Worm (Caenorhabditis elegans) whole organism, L1 larva: ENCODE data around the gene F22D3.4.

Experiments
- C16A3.4 ChIP-seq: fragments of 150-350 bp; optimal IDR thresholded peaks from 2 replicates; lab custom pipeline; 2014; ENCODE audit warnings: missing biosample characterization, missing genetic modification characterization
- Y116A8C.19 ChIP-seq: sonication (generic microtip); optimal IDR thresholded peaks from 2 replicates; lab custom pipeline; 2016; ENCODE audit warnings: missing compliant biosample characterization, missing genetic modification characterization, borderline replicate concordance
- aha-1 ChIP-seq: fragments of 150-350 bp; optimal IDR thresholded peaks from 2 replicates; lab custom pipeline; 2014; ENCODE audit warnings: missing biosample characterization, missing genetic modification characterization
- ama-1 ChIP-seq: fragments of 150-350 bp; optimal IDR thresholded peaks from 2 replicates; lab custom pipeline; 2014
- blmp-1 ChIP-seq: fragments of 150-350 bp; optimal IDR thresholded peaks from 2 replicates; lab custom pipeline; 2014; ENCODE audit warnings: missing biosample characterization, missing genetic modification characterization
- ceh-63 ChIP-seq: fragments of 200-800 bp; sonication (Bioruptor generic); optimal IDR thresholded peaks from 2 replicates; lab custom pipeline; 2018; ENCODE audit warnings: mild to moderate bottlenecking, missing genetic modification characterization, missing compliant biosample characterization
- ceh-8 ChIP-seq: fragments of 200-800 bp; sonication (Bioruptor generic); optimal IDR thresholded peaks from 2 replicates; lab custom pipeline; 2018; ENCODE audit warnings: mild to moderate bottlenecking, missing genetic modification characterization, moderate library complexity, missing compliant biosample characterization
- ceh-82 ChIP-seq, 3 experiments: fragments of 150-350 bp in 1 of 3; sonication (generic microtip) in 2 of 3; optimal IDR thresholded peaks; 2 replicates each; lab custom pipeline; 2014 to 2017; ENCODE audit warnings: missing biosample characterization in 3 of 3, missing genetic modification characterization in 3 of 3
- dpl-1 ChIP-seq, 3 experiments: fragments of 150-350 bp in 2 of 3; sonication (generic microtip) in 1 of 3; optimal IDR thresholded peaks; 2 replicates each; lab custom pipeline; 2014 to 2017; ENCODE audit warnings: missing biosample characterization in 3 of 3, missing genetic modification characterization in 3 of 3, missing genetic modification reagents in 3 of 3
- dsc-1 ChIP-seq: sonication (generic microtip); optimal IDR thresholded peaks from 2 replicates; lab custom pipeline; 2016; ENCODE audit warnings: mild to moderate bottlenecking, missing genetic modification characterization, missing compliant biosample characterization
- efl-1 ChIP-seq, 4 experiments: fragments of 150-350 bp; optimal IDR thresholded peaks in 3 of 4; peaks in 1 of 4; 1 replicate in 1 of 4; 2 replicates in 3 of 4; lab custom pipeline; 2014; ENCODE audit warnings: missing biosample characterization in 2 of 4, missing genetic modification characterization in 2 of 4, missing genetic modification reagents in 2 of 4
- elt-2 ChIP-seq: sonication (generic microtip); optimal IDR thresholded peaks from 2 replicates; lab custom pipeline; 2016; ENCODE audit warnings: missing genetic modification characterization, mild to moderate bottlenecking, inconsistent platforms, missing compliant biosample characterization, missing genetic modification reagents
- elt-3 ChIP-seq, 6 experiments: fragments of 150-350 bp in 1 of 6; sonication (generic microtip); optimal IDR thresholded peaks; 2 replicates each; lab custom pipeline; 2017 to 2018; ENCODE audit warnings: missing biosample characterization in 6 of 6, missing genetic modification characterization in 6 of 6, inconsistent platforms in 1 of 6
- fkh-10 ChIP-seq: sonication (generic microtip); optimal IDR thresholded peaks from 2 replicates; lab custom pipeline; 2017; ENCODE audit warnings: missing biosample characterization, missing genetic modification reagents, missing genetic modification characterization
- grh-1 ChIP-seq: fragments of 200-800 bp; sonication (Bioruptor generic); IDR thresholded peaks from 2 replicates; pipeline ENCODE4 v1.3.6; 2022; ENCODE audit warnings: missing genetic modification reagents, missing genetic modification characterization, missing compliant biosample characterization
- hlh-17 ChIP-seq: fragments of 200-800 bp; sonication (Bioruptor generic); optimal IDR thresholded peaks from 2 replicates; lab custom pipeline; 2018; ENCODE audit warnings: missing genetic modification characterization, mild to moderate bottlenecking, missing compliant biosample characterization, moderate library complexity, borderline replicate concordance
- irx-1 ChIP-seq: sonication (generic microtip); optimal IDR thresholded peaks from 2 replicates; lab custom pipeline; 2016; ENCODE audit warnings: missing genetic modification characterization, missing compliant biosample characterization
- isw-1 ChIP-seq: fragments of 200-800 bp; sonication (Bioruptor generic); IDR thresholded peaks from 2 replicates; pipeline ENCODE4 v1.3.6; 2022; ENCODE audit warnings: missing genetic modification characterization, missing compliant biosample characterization
- lin-13 ChIP-seq: fragments of 150-350 bp; optimal IDR thresholded peaks from 2 replicates; lab custom pipeline; 2014; ENCODE audit warnings: missing biosample characterization, missing genetic modification reagents, missing genetic modification characterization
- lin-14 ChIP-seq: fragments of 200-800 bp; sonication (Bioruptor generic); optimal IDR thresholded peaks from 2 replicates; lab custom pipeline; 2018; ENCODE audit warnings: mild to moderate bottlenecking, missing genetic modification characterization, moderate library complexity, missing compliant biosample characterization
- lin-35 ChIP-seq, 2 experiments: fragments of 150-350 bp; optimal IDR thresholded peaks; 2 replicates each; lab custom pipeline; 2014; ENCODE audit warnings: missing biosample characterization in 2 of 2, missing genetic modification characterization in 2 of 2, missing genetic modification reagents in 2 of 2
- lin-39 ChIP-seq: fragments of 150-350 bp; optimal IDR thresholded peaks from 2 replicates; lab custom pipeline; 2014; ENCODE audit warnings: missing biosample characterization, missing genetic modification reagents, missing genetic modification characterization
- mab-9 ChIP-seq: fragments of 200-800 bp; sonication (Bioruptor generic); IDR thresholded peaks from 2 replicates; pipeline ENCODE4 v1.3.6; 2022; ENCODE audit warnings: missing genetic modification reagents, missing genetic modification characterization, missing compliant biosample characterization
- mep-1 ChIP-seq: fragments of 150-350 bp; optimal IDR thresholded peaks from 2 replicates; lab custom pipeline; 2014; ENCODE audit warnings: missing biosample characterization, missing genetic modification characterization
- nhr-11 ChIP-seq: fragments of 150-350 bp; optimal IDR thresholded peaks from 2 replicates; lab custom pipeline; 2014; ENCODE audit warnings: missing biosample characterization, missing genetic modification characterization
- nhr-19 ChIP-seq: fragments of 200-800 bp; sonication (Bioruptor generic); conservative IDR thresholded peaks from 2 replicates; pipeline ENCODE4 v1.3.6; 2022; ENCODE audit warnings: missing genetic modification characterization, missing compliant biosample characterization
- nhr-20 ChIP-seq: sonication (generic microtip); optimal IDR thresholded peaks from 2 replicates; lab custom pipeline; 2016; ENCODE audit warnings: mild to moderate bottlenecking, missing genetic modification characterization, missing compliant biosample characterization
- nhr-77 ChIP-seq: fragments of 150-350 bp; optimal IDR thresholded peaks from 2 replicates; lab custom pipeline; 2014; ENCODE audit warnings: missing biosample characterization, missing genetic modification characterization
- nhr-84 ChIP-seq: sonication (generic microtip); optimal IDR thresholded peaks from 2 replicates; lab custom pipeline; 2017; ENCODE audit warnings: missing biosample characterization, missing genetic modification characterization
- nhr-85 ChIP-seq: sonication (generic microtip); peaks from one replicate; lab custom pipeline; 2016; ENCODE audit warnings: missing genetic modification characterization, inconsistent platforms, missing compliant biosample characterization
- nhr-90 ChIP-seq: sonication (generic microtip); optimal IDR thresholded peaks from 2 replicates; lab custom pipeline; 2016; ENCODE audit warnings: mild to moderate bottlenecking, missing genetic modification characterization, missing compliant biosample characterization; ENCODE audit not compliant: poor library complexity
- pag-3 ChIP-seq: sonication (generic microtip); optimal IDR thresholded peaks from 2 replicates; lab custom pipeline; 2017; ENCODE audit warnings: missing genetic modification characterization, mild to moderate bottlenecking, missing compliant biosample characterization, antibody characterized with exemption, borderline replicate concordance; ENCODE audit not compliant: insufficient read depth
- pqm-1 ChIP-seq: sonication (generic microtip); optimal IDR thresholded peaks from 3 replicates; lab custom pipeline; 2017; ENCODE audit warnings: missing biosample characterization, missing genetic modification characterization
- sptf-1 ChIP-seq: fragments of 150-350 bp; optimal IDR thresholded peaks from 2 replicates; lab custom pipeline; 2014; ENCODE audit warnings: missing biosample characterization, missing genetic modification characterization
- unc-130 ChIP-seq: fragments of 150-350 bp; optimal IDR thresholded peaks from 2 replicates; lab custom pipeline; 2017; ENCODE audit warnings: missing biosample characterization, missing genetic modification characterization, inconsistent platforms
- unc-62 ChIP-seq: fragments of 150-350 bp; optimal IDR thresholded peaks from 2 replicates; lab custom pipeline; 2014; ENCODE audit warnings: missing biosample characterization, missing genetic modification reagents, missing genetic modification characterization
- unc-86 ChIP-seq: sonication (generic microtip); optimal IDR thresholded peaks from 2 replicates; lab custom pipeline; 2016; ENCODE audit warnings: missing genetic modification characterization, missing compliant biosample characterization
- unc-98 ChIP-seq: fragments of 200-800 bp; sonication (Bioruptor generic); IDR thresholded peaks from 2 replicates; pipeline ENCODE4 v1.3.6; 2022; ENCODE audit warnings: missing genetic modification characterization, missing compliant biosample characterization
- vab-15 ChIP-seq: sonication (generic microtip); optimal IDR thresholded peaks from 2 replicates; lab custom pipeline; 2017; ENCODE audit warnings: missing genotype, mild to moderate bottlenecking, missing genetic modification characterization, missing compliant biosample characterization
- zag-1 ChIP-seq: fragments of 150-350 bp; optimal IDR thresholded peaks from 2 replicates; lab custom pipeline; 2014; ENCODE audit warnings: missing biosample characterization, missing genetic modification characterization
- zip-4 ChIP-seq: fragments of 200-800 bp; sonication (Bioruptor generic); optimal IDR thresholded peaks from 2 replicates; lab custom pipeline; 2018; ENCODE audit warnings: mild to moderate bottlenecking, missing genetic modification characterization, moderate library complexity, missing compliant biosample characterization
- ztf-11 ChIP-seq, 2 experiments: sonication (generic microtip); optimal IDR thresholded peaks; 2 replicates each; lab custom pipeline; 2016 to 2017; ENCODE audit warnings: missing genetic modification characterization in 2 of 2, missing biosample characterization in 1 of 2, missing compliant biosample characterization in 1 of 2

F22D3.4 gene

ce11 chrII:6884568-6884967 is 42.8 kb downstream of the F22D3.4 start:
- no peak for TF ChIP-seq unc-130
- TF ChIP-seq, all 84 proteins: peak for 0

ce11 chrII:6883716-6884115 is 43.7 kb downstream of the F22D3.4 start, which contains the start of gene pmp-1:
TSS of gene pmp-1 (minus strand) at chrII:6883754.
- TF ChIP-seq elt-2 (tag; lab: Kevin White, UChicago) (peak; percentile 69), Y116A8C.19 (tag; lab: Kevin White, UChicago) (no peak), ceh-8 (GFP tag; lab: Kevin White, UChicago) (no peak), pqm-1 (tag; lab: Kevin White, UChicago) (peak; percentile 58), efl-1 (optimal IDR thresholded peaks at IDR 0.05; lab: Kevin White, UChicago) (no peak), efl-1 (GFP tag; optimal IDR thresholded peaks at IDR 0.05 in 1 of 2; lab: Kevin White, UChicago) (peak in 1 of 2 experiments; percentile 68), isw-1 (GFP tag; lab: Robert Waterston, UW) (no peak)

ce11 chrII:6882335-6882734 is 45.1 kb downstream of the F22D3.4 start:
- no peak for TF ChIP-seq efl-1 (optimal IDR thresholded peaks at IDR 0.05; lab: Kevin White, UChicago)
- TF ChIP-seq efl-1 (GFP tag; optimal IDR thresholded peaks at IDR 0.05 in 1 of 2; lab: Kevin White, UChicago): peak in 1 of 2 experiments; percentile 85
- no peak for TF ChIP-seq vab-15 (tag; lab: Kevin White, UChicago)

- no peak for TF ChIP-seq unc-86 (tag; lab: Kevin White, UChicago)
- TF ChIP-seq ceh-82 (tag; optimal IDR thresholded peaks at IDR 0.05; lab: Kevin White, UChicago): no peak
- TF ChIP-seq aha-1: no peak
- no peak for TF ChIP-seq lin-13 (GFP tag; lab: Kevin White, UChicago)
- TF ChIP-seq pqm-1 (tag; lab: Kevin White, UChicago): no peak
- no peak for TF ChIP-seq zag-1
- TF ChIP-seq zip-4 (GFP tag; lab: Kevin White, UChicago): no peak
- no peak for TF ChIP-seq sptf-1 (tag; lab: Kevin White, UChicago)
- TF ChIP-seq ceh-8 (GFP tag; lab: Kevin White, UChicago): no peak
- TF ChIP-seq unc-130: no peak
- TF ChIP-seq irx-1 (tag; lab: Kevin White, UChicago): no peak
- no peak for TF ChIP-seq nhr-19 (GFP tag; lab: Robert Waterston, UW)
- no peak for TF ChIP-seq nhr-77 (tag; lab: Kevin White, UChicago)
- TF ChIP-seq unc-98 (GFP tag; lab: Robert Waterston, UW): no peak
- no peak for TF ChIP-seq elt-3 (tag; optimal IDR thresholded peaks at IDR 0.05; lab: Kevin White, UChicago)
- no peak for TF ChIP-seq fkh-10 (GFP tag; lab: Kevin White, UChicago)
- TF ChIP-seq nhr-20 (tag; lab: Kevin White, UChicago): no peak
- no peak for TF ChIP-seq elt-2 (tag; lab: Kevin White, UChicago)
Measured at ce11 chrII:6880067-6880466, 47.3 kb downstream of the F22D3.4 start, which contains the start of gene C44B7.7. TSS of gene C44B7.7 (minus strand) at chrII:6880167.

- TF ChIP-seq efl-1 (optimal IDR thresholded peaks at IDR 0.05; lab: Kevin White, UChicago): no peak
- TF ChIP-seq efl-1 (GFP tag; optimal IDR thresholded peaks at IDR 0.05 in 1 of 2; lab: Kevin White, UChicago): no peak
- no peak for TF ChIP-seq lin-39
- TF ChIP-seq mep-1: no peak
- no peak for TF ChIP-seq C16A3.4 (tag; lab: Kevin White, UChicago)
- TF ChIP-seq lin-14 (GFP tag; lab: Kevin White, UChicago): peak; percentile 29
- TF ChIP-seq hlh-17: no peak
- TF ChIP-seq ceh-63: no peak
- TF ChIP-seq ceh-82 (tag; optimal IDR thresholded peaks at IDR 0.05; lab: Kevin White, UChicago): no peak
- TF ChIP-seq lin-35 (GFP tag; optimal IDR thresholded peaks at IDR 0.05; lab: Kevin White, UChicago): no peak
- no peak for TF ChIP-seq unc-62 (GFP tag; lab: Kevin White, UChicago)
- TF ChIP-seq sptf-1 (tag; lab: Kevin White, UChicago): no peak
- no peak for TF ChIP-seq dsc-1 (tag; lab: Kevin White, UChicago)
- no peak for TF ChIP-seq dpl-1 (GFP tag; optimal IDR thresholded peaks at IDR 0.05; lab: Kevin White, UChicago)
- no peak for TF ChIP-seq ztf-11 (tag; optimal IDR thresholded peaks at IDR 0.05; lab: Kevin White, UChicago)
- no peak for TF ChIP-seq aha-1
- no peak for TF ChIP-seq nhr-11 (tag; lab: Kevin White, UChicago)
- TF ChIP-seq ama-1 (lab: Kevin White, UChicago): no peak
- TF ChIP-seq blmp-1 (tag; lab: Kevin White, UChicago): peak; percentile 37
- no peak for TF ChIP-seq fkh-10 (GFP tag; lab: Kevin White, UChicago)
- no peak for TF ChIP-seq pag-3 (tag; lab: Kevin White, UChicago)
- peak; percentile 35; the same call in 1 of the 2 replicates for TF ChIP-seq grh-1
- no peak for TF ChIP-seq mab-9 (GFP tag; lab: Robert Waterston, UW)
- TF ChIP-seq nhr-84 (tag; lab: Kevin White, UChicago): no peak
- TF ChIP-seq nhr-85 (tag; lab: Kevin White, UChicago): peak; percentile 78
- TF ChIP-seq nhr-90 (tag; lab: Kevin White, UChicago): no peak
Measured at ce11 chrII:6877881-6878280, 49.5 kb downstream of the F22D3.4 start.
